Worm (Caenorhabditis elegans): ENCODE measurements around the gene K05F1.14.

DNA sequence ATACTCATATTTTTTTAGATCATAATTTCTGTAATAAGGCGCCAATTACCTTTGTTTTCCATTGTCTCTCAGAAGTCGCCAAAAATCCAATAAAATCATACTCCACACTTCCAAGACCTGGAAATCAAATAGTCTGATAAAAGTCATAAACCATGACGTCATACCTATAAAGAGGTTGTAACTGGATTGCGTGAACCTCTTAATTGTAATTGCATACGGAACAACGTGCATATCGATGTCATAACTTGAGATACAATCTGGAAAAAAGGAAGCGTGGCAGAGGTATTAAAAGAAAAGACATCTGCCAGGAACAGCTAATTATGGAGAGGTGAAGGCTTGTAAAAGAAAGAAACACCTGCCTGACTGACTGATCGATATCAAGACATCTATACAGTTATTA, 47.3 kb downstream of the K05F1.14 start, which contains the start of gene F10C1.9:
- TF ChIP-seq ama-1 (optimal IDR thresholded peaks at IDR 0.05), result no peak
- no peak for TF ChIP-seq flt-1 (GFP tag; IDR thresholded peaks at IDR 0.05)
- no peak for TF ChIP-seq hmbx-1 (tag; optimal IDR thresholded peaks at IDR 0.05)
- no peak for TF ChIP-seq sea-1 (GFP tag; conservative IDR thresholded peaks at IDR 0.05)
- no peak for TF ChIP-seq B0310.2 (tag; optimal IDR thresholded peaks at IDR 0.05)
- TF ChIP-seq scrt-1 (GFP tag; IDR thresholded peaks at IDR 0.05), result no peak
- TF ChIP-seq hnd-1 (tag; optimal IDR thresholded peaks at IDR 0.05), result no peak
- TF ChIP-seq aly-1 (tag; optimal IDR thresholded peaks at IDR 0.05), result no peak
- no peak for TF ChIP-seq ets-7 (tag; optimal IDR thresholded peaks at IDR 0.05)
